Worm (Caenorhabditis elegans): ENCODE results near the gene Y51H4A.935.

- TF ChIP-seq unc-39 (tag; optimal IDR thresholded peaks at IDR 0.05) (no peak), ceh-83 (GFP tag; optimal IDR thresholded peaks at IDR 0.05) (no peak), ces-1 (GFP tag; optimal IDR thresholded peaks at IDR 0.05) (no peak), lin-13 (tag; optimal IDR thresholded peaks at IDR 0.05) (no peak), elt-3 (tag; optimal IDR thresholded peaks at IDR 0.05) (no peak), ztf-11 (tag; optimal IDR thresholded peaks at IDR 0.05) (no peak), nhr-28 (tag; optimal IDR thresholded peaks at IDR 0.05) (no peak), nhr-12 (tag; optimal IDR thresholded peaks at IDR 0.05) (no peak), nhr-2 (tag; optimal IDR thresholded peaks at IDR 0.05) (no peak), ceh-43 (GFP tag; optimal IDR thresholded peaks at IDR 0.05) (no peak)
These were observed 18.1 kb downstream of the Y51H4A.935 start, which contains the start of gene rho-1 for ce11 chrIV:16488921-16489320.
